Worm (Caenorhabditis elegans): ENCODE results near the gene F42D1.4.

DNA sequence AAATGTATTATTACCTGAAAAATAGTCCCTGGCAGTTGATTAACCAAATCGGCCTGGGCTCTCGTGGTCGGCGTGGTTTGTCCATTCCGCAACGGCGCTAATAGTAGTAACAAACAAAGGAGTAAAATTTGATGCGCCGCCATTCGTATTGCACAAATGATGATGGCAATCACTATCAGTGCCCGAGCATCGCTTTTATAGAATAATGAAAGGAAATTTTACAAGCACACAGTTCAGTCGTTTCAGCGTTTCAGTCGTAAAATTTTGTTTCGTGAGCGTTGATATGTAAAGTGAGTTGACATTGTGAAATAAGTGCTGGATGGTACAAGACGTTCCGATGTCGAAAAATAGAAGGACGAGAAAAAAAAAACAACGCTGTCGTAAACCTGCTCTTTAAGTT is 35.4 kb upstream of the F42D1.4 start, which contains the start of gene Y16B4A.2:
- no peak for TF ChIP-seq nhr-90 (tag; optimal IDR thresholded peaks at IDR 0.05; ENCODE audit: poor library complexity)
- TF ChIP-seq unc-86 (tag; optimal IDR thresholded peaks at IDR 0.05) = no peak
- TF ChIP-seq nhr-76 (tag; optimal IDR thresholded peaks at IDR 0.05) = no peak
- TF ChIP-seq lin-35 (GFP tag; optimal IDR thresholded peaks at IDR 0.05) = no peak
- TF ChIP-seq lsy-2 (tag; optimal IDR thresholded peaks at IDR 0.05) = no peak
- TF ChIP-seq ceh-82 (tag; optimal IDR thresholded peaks at IDR 0.05) = no peak
- TF ChIP-seq ama-1 (optimal IDR thresholded peaks at IDR 0.05) = no peak
- TF ChIP-seq zip-4 (GFP tag; optimal IDR thresholded peaks at IDR 0.05) = no peak
- TF ChIP-seq lin-39 (tag; optimal IDR thresholded peaks at IDR 0.05) = no peak
- TF ChIP-seq zag-1 (tag; optimal IDR thresholded peaks at IDR 0.05) = no peak
- no peak for TF ChIP-seq nhr-12 (tag; optimal IDR thresholded peaks at IDR 0.05)
- no peak for TF ChIP-seq nhr-11 (tag; optimal IDR thresholded peaks at IDR 0.05)
- no peak for TF ChIP-seq nhr-20 (tag; optimal IDR thresholded peaks at IDR 0.05)
